Worm (Caenorhabditis elegans) whole organism, midembryonic: ENCODE results near the gene Y9C2UA.1.

Experiments used
- T22C8.4 ChIP-seq: fragments of 200-800 bp; sonication (Bioruptor generic); IDR thresholded peaks from 2 replicates; pipeline ENCODE4 v1.3.6; 2022; ENCODE audit warnings: missing genetic modification characterization, missing compliant biosample characterization
- cog-1 ChIP-seq: sonication (generic microtip); optimal IDR thresholded peaks from 2 replicates; lab custom pipeline; 2016; ENCODE audit warnings: missing genetic modification characterization, missing compliant biosample characterization
- flt-1 ChIP-seq: fragments of 200-800 bp; sonication (Bioruptor generic); IDR thresholded peaks from 2 replicates; pipeline ENCODE4 v1.3.6; 2022; ENCODE audit warnings: missing genetic modification characterization, missing compliant biosample characterization
- klf-2 ChIP-seq: fragments of 200-800 bp; sonication (Bioruptor generic); conservative IDR thresholded peaks from 2 replicates; pipeline ENCODE4 v1.3.6; 2022; ENCODE audit warnings: missing genetic modification reagents, missing genetic modification characterization, missing compliant biosample characterization
- med-1 ChIP-seq: sonication (generic microtip); optimal IDR thresholded peaks from 2 replicates; lab custom pipeline; 2017; ENCODE audit warnings: missing genetic modification characterization, mild to moderate bottlenecking, missing compliant biosample characterization, antibody characterized with exemption, missing genetic modification reagents; ENCODE audit not compliant: insufficient read depth
- ref-1 ChIP-seq: fragments of 200-800 bp; sonication (Bioruptor generic); conservative IDR thresholded peaks from 2 replicates; pipeline ENCODE4 v1.3.6; 2022; ENCODE audit warnings: missing genetic modification reagents, missing genetic modification characterization, missing compliant biosample characterization
- tab-1 ChIP-seq: fragments of 200-800 bp; sonication (Bioruptor generic); IDR thresholded peaks from 2 replicates; pipeline ENCODE4 v1.3.6; 2022; ENCODE audit warnings: missing genetic modification characterization, missing compliant biosample characterization
- ztf-23 ChIP-seq: fragments of 200-800 bp; sonication (Bioruptor generic); IDR thresholded peaks from 2 replicates; pipeline ENCODE4 v1.3.6; 2022; ENCODE audit warnings: missing genetic modification reagents, missing genetic modification characterization, missing compliant biosample characterization
- ztf-29 ChIP-seq: fragments of 200-800 bp; sonication (Bioruptor generic); IDR thresholded peaks from 2 replicates; pipeline ENCODE4 v1.3.6; 2022; ENCODE audit warnings: missing genetic modification reagents, missing genetic modification characterization, missing compliant biosample characterization

ce11 chrII:9171466-9172187 is 32.2 kb downstream of the Y9C2UA.1 start:
- TF ChIP-seq klf-2, result no peak
- TF ChIP-seq T22C8.4 (GFP tag; lab: Robert Waterston, UW), result no peak
- no peak for TF ChIP-seq flt-1 (GFP tag; lab: Robert Waterston, UW)
- no peak for TF ChIP-seq tab-1
- TF ChIP-seq ref-1 (GFP tag; lab: Robert Waterston, UW), result no peak
- TF ChIP-seq ztf-29 (GFP tag; lab: Robert Waterston, UW), result no peak
- TF ChIP-seq ztf-23 (GFP tag; lab: Robert Waterston, UW), result no peak
- TF ChIP-seq cog-1, result no peak
- TF ChIP-seq med-1 (GFP tag; lab: Kevin White, UChicago), result no peak
